Fruit fly (Drosophila melanogaster) whole organism, adult: Measurements from ENCODE around the gene CG6118.
A peak's percentile ranks its signal among the peaks of the same experiment; 100 is the strongest.

Source experiments
- CG11617 ChIP-seq: fragments of 200-800 bp; sonication (Bioruptor generic); optimal IDR thresholded peaks from 2 replicates; lab custom pipeline; 2017; ENCODE audit warnings: mild to moderate bottlenecking, missing biosample characterization, missing genetic modification reagents, missing genetic modification characterization
- CG14711 ChIP-seq: fragments of 200-800 bp; sonication (Bioruptor generic); optimal IDR thresholded peaks from 2 replicates; lab custom pipeline; 2018; ENCODE audit warnings: missing biosample characterization, mild to moderate bottlenecking, missing genetic modification characterization, moderate library complexity
- CG1620 ChIP-seq: fragments of 200-800 bp; sonication (Bioruptor generic); optimal IDR thresholded peaks from 2 replicates; lab custom pipeline; 2016; ENCODE audit warnings: missing biosample characterization, missing genetic modification characterization
- CG33017 ChIP-seq: fragments of 200-800 bp; sonication (Bioruptor generic); optimal IDR thresholded peaks from 2 replicates; lab custom pipeline; 2018; ENCODE audit warnings: missing biosample characterization, mild to moderate bottlenecking, missing genetic modification characterization, moderate library complexity
- CG5204 ChIP-seq: fragments of 200-800 bp; sonication (Bioruptor generic); optimal IDR thresholded peaks from 2 replicates; lab custom pipeline; 2016; ENCODE audit warnings: missing biosample characterization, missing genetic modification characterization
- CG7045 ChIP-seq: fragments of 200-800 bp; sonication (Bioruptor generic); optimal IDR thresholded peaks from 2 replicates; lab custom pipeline; 2017; ENCODE audit warnings: missing biosample characterization, mild to moderate bottlenecking, missing genetic modification characterization
- CG7101 ChIP-seq: fragments of 200-800 bp; sonication (Bioruptor generic); optimal IDR thresholded peaks from 2 replicates; lab custom pipeline; 2018; ENCODE audit warnings: missing biosample characterization, mild to moderate bottlenecking, missing genetic modification characterization, moderate library complexity
- Clk ChIP-seq: fragments of 200-800 bp; sonication (Bioruptor generic); optimal IDR thresholded peaks from 2 replicates; lab custom pipeline; 2017; ENCODE audit warnings: missing biosample characterization, missing genetic modification characterization
- Crg-1 ChIP-seq: fragments of 200-800 bp; sonication (Bioruptor generic); optimal IDR thresholded peaks from 2 replicates; lab custom pipeline; 2016; ENCODE audit warnings: missing biosample characterization, missing genetic modification characterization
- Mnt ChIP-seq: fragments of 200-800 bp; sonication (Bioruptor generic); optimal IDR thresholded peaks from 2 replicates; lab custom pipeline; 2016; ENCODE audit warnings: missing biosample characterization, mild to moderate bottlenecking, missing genetic modification characterization
- bab1 ChIP-seq: fragments of 200-800 bp; sonication (Bioruptor generic); optimal IDR thresholded peaks from 3 replicates; lab custom pipeline; 2019; ENCODE audit warnings: missing biosample characterization, mild to moderate bottlenecking, missing genetic modification characterization, moderate library complexity
- cic ChIP-seq: fragments of 200-800 bp; sonication (Bioruptor generic); optimal IDR thresholded peaks from 2 replicates; lab custom pipeline; 2017; ENCODE audit warnings: missing biosample characterization, mild to moderate bottlenecking, missing genetic modification characterization, moderate library complexity
- cnc ChIP-seq, 2 experiments: fragments of >200 bp; optimal IDR thresholded peaks; 2 replicates each; lab custom pipeline; 2017
- kay ChIP-seq: fragments of 200-800 bp; sonication (Bioruptor generic); peaks from one replicate; lab custom pipeline; 2016; ENCODE audit warnings: missing biosample characterization, missing genetic modification characterization, borderline replicate concordance
- ovo ChIP-seq: fragments of 200-800 bp; sonication (Bioruptor generic); optimal IDR thresholded peaks from 2 replicates; lab custom pipeline; 2016; ENCODE audit warnings: missing biosample characterization, missing genetic modification characterization
- pad ChIP-seq: fragments of 200-800 bp; sonication (Bioruptor generic); optimal IDR thresholded peaks from 3 replicates; lab custom pipeline; 2017; ENCODE audit warnings: missing biosample characterization, missing genetic modification characterization, mild to moderate bottlenecking, moderate library complexity, missing genetic modification reagents
- tj ChIP-seq: fragments of 200-800 bp; sonication (Bioruptor generic); optimal IDR thresholded peaks from 3 replicates; lab custom pipeline; 2017; ENCODE audit warnings: missing biosample characterization, mild to moderate bottlenecking, missing genetic modification characterization, moderate library complexity
- toe ChIP-seq: fragments of 200-800 bp; sonication (Bioruptor generic); optimal IDR thresholded peaks from 2 replicates; lab custom pipeline; 2016; ENCODE audit warnings: missing biosample characterization, missing genetic modification characterization

The CG6118 gene

DNA sequence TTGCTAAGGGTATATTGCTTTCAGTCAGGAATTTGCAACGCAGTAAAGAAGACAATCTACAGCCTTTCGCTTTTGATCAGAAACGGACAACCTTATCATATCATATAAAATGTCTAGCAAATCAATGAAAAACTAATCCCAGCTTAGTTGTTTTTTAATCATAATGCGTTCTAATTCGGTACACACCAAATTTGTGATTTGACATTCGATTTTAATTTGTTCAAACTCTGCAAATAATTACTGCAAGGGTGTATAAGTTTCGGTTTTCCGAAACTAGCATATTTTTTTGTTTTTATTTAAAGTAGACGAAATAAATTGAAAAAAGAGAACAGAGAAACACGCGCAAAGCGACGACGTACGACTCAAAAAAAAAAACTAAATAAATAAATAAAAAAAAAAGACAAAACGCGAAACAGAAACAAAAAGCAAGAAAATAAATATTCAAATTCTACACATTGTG is 38.2 kb upstream of the CG6118 start:
- no peak for TF ChIP-seq CG7045 (GFP tag; lab: Kevin White, UChicago)
- TF ChIP-seq CG11617 (GFP tag; lab: Kevin White, UChicago): peak; percentile 12
- TF ChIP-seq kay: peak; percentile 50
- TF ChIP-seq tj (GFP tag; lab: Kevin White, UChicago): peak; percentile 69
- TF ChIP-seq bab1: peak; percentile 76
- no peak for TF ChIP-seq CG1620 (GFP tag; lab: Kevin White, UChicago)

DNA sequence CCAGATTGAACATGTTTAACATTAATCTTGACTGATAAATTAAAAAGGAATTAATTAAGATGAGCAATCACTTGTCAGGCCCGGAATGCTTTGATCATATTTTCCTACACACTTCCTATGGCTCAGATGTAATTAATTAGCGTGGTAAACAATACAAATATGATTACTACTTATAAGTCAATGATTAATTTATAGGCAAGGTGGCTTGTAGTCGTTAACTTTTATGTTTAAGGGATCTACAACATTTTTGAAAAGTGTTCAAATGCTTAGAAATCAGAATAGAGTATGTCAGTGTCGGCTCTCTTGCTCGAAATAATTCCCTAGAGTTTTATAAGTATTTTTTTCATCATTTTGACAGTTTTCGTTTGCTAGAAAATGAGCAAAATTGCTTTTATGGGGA is 37.2 kb upstream of the CG6118 start:
- TF ChIP-seq ovo (GFP tag; lab: Kevin White, UChicago): no peak

- no peak for TF ChIP-seq tj (GFP tag; lab: Kevin White, UChicago)
- TF ChIP-seq CG7101 (tag; lab: Kevin White, UChicago): no peak
- TF ChIP-seq kay: peak; percentile 48
These were observed 33.6 kb upstream of the CG6118 start for dm6 chr3R:15467991-15468764.

DNA sequence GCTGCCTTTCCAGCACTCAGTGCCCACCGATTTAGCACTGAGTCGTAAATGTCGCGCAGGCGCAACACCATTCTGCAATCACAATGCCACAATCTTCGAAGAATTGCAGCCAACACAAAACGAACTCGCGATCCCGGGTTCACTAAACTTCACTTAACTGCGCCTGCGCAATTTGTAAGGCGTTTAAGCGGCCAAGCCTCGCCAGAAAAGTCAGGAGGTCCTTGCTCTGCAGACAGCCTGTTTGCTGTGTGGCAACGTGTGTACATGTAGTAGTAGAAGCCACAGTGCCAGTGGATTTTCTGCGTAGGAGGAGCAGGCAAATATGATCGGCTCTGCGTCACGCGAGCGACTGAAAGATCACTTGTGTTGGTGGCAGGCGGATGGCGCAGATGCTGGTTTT is 28.6 kb upstream of the CG6118 start:
- TF ChIP-seq CG33017 (no peak), Clk (no peak), tj (GFP tag; lab: Kevin White, UChicago) (no peak), pad (GFP tag; lab: Kevin White, UChicago) (no peak), CG7101 (tag; lab: Kevin White, UChicago) (no peak), CG5204 (GFP tag; lab: Kevin White, UChicago) (no peak), bab1 (no peak), Crg-1 (GFP tag; lab: Kevin White, UChicago) (no peak), toe (no peak), cic (no peak), cnc (optimal IDR thresholded peaks at IDR 0.05; lab: Kevin White, UChicago) (no peak), CG11617 (GFP tag; lab: Kevin White, UChicago) (no peak), CG1620 (GFP tag; lab: Kevin White, UChicago) (no peak), Mnt (GFP tag; lab: Kevin White, UChicago) (no peak)

- TF ChIP-seq tj (GFP tag; lab: Kevin White, UChicago) (peak; percentile 85), ovo (GFP tag; lab: Kevin White, UChicago) (no peak)
These were observed 23.7 kb upstream of the CG6118 start for dm6 chr3R:15458186-15458715.

- TF ChIP-seq toe (no peak), cic (no peak), tj (GFP tag; lab: Kevin White, UChicago) (no peak), ovo (GFP tag; lab: Kevin White, UChicago) (no peak), Clk (no peak), CG5204 (GFP tag; lab: Kevin White, UChicago) (no peak), Crg-1 (GFP tag; lab: Kevin White, UChicago) (no peak), cnc (optimal IDR thresholded peaks at IDR 0.05; lab: Kevin White, UChicago) (no peak), Mnt (GFP tag; lab: Kevin White, UChicago) (no peak), CG7045 (GFP tag; lab: Kevin White, UChicago) (no peak), CG33017 (no peak)
These were observed 23.0 kb upstream of the CG6118 start for dm6 chr3R:15457386-15458011.

- no peak for TF ChIP-seq toe
These were observed 17.0 kb upstream of the CG6118 start for dm6 chr3R:15451344-15452107.

- TF ChIP-seq CG7101 (tag; lab: Kevin White, UChicago): no peak
- TF ChIP-seq CG14711: no peak
- no peak for TF ChIP-seq cnc (optimal IDR thresholded peaks at IDR 0.05; lab: Kevin White, UChicago)
- TF ChIP-seq CG5204 (GFP tag; lab: Kevin White, UChicago): no peak
These were observed 14.1 kb upstream of the CG6118 start for dm6 chr3R:15448657-15449056.
